Worm (Caenorhabditis elegans): Measurements from ENCODE around the gene T26C12.2.

The T26C12.2 gene

ce11 chrIV:3293800-3294493 lies 28.4 kb upstream of the T26C12.2 start:
- TF ChIP-seq W03F9.2 (tag; optimal IDR thresholded peaks at IDR 0.05) (no peak), him-1 (tag; optimal IDR thresholded peaks at IDR 0.05) (no peak), dao-5 (tag; optimal IDR thresholded peaks at IDR 0.05) (no peak)

DNA sequence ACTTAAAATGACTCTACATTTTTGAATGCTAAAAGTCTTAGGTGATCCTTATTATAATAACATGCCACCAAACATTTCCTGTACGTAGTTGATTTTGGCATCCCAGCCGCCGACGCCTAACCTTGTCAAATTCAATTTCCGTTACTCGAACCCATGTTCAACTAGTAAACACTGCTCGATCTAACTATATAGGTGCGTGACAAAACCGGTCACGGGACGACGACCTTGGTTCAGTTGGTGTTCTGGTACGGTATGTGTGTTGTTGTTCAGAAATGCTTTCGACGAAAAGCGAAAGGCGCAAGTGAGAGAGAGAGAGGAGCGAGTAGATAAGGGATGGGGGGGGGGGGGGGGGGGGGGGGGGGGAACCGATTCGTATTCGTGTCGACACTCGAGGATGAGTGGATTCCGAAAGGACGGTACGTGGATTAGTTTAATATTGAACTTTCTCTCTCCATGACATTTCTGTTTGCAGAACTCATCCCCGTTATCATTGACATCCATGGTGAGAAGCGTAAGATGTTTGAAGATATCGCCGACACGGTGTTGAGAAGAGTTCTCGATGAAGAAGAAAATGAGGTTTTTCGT lies 26.5 kb upstream of the T26C12.2 start, which contains the start of gene W08E12.8:
Gene W08E12.8 (plus strand): TSS at position 395 of the 585 bp plus-strand sequence.
- no peak for TF ChIP-seq dao-5 (tag; optimal IDR thresholded peaks at IDR 0.05)
- TF ChIP-seq him-1 (tag; optimal IDR thresholded peaks at IDR 0.05), result no peak
- TF ChIP-seq W03F9.2 (tag; optimal IDR thresholded peaks at IDR 0.05), result no peak

ce11 chrIV:3289237-3289636 lies 23.7 kb upstream of the T26C12.2 start, which contains the start of gene gcy-23:
Gene gcy-23, minus strand, starts transcription at chrIV:3289337.
- TF ChIP-seq W03F9.2 (tag; optimal IDR thresholded peaks at IDR 0.05) (no peak), dao-5 (tag; optimal IDR thresholded peaks at IDR 0.05) (no peak), him-1 (tag; optimal IDR thresholded peaks at IDR 0.05) (no peak)

DNA sequence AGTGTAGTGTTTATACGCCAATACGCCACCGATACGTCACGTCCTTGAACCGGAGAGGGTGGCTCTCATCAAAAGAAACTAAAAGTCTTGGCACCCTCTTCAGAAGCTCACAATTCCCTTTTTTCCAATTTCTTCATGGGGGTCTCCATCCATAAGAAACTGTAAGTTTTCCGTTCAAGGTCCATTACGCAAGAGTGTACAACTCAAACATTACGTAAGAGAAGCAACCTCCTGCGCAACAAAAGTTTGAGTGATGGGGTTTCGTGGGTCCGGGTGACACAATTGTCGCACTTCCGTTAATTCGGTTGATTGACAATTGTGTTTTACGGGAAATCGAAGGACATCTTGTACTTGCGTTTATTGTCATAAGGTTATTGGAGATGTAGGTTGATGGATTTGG lies 13.3 kb upstream of the T26C12.2 start:
- no peak for TF ChIP-seq dao-5 (tag; optimal IDR thresholded peaks at IDR 0.05)
- no peak for TF ChIP-seq W03F9.2 (tag; optimal IDR thresholded peaks at IDR 0.05)
- TF ChIP-seq him-1 (tag; optimal IDR thresholded peaks at IDR 0.05), result no peak

- TF ChIP-seq dao-5 (tag; optimal IDR thresholded peaks at IDR 0.05), result no peak
- TF ChIP-seq W03F9.2 (tag; optimal IDR thresholded peaks at IDR 0.05), result no peak
- TF ChIP-seq him-1 (tag; optimal IDR thresholded peaks at IDR 0.05), result no peak
These were observed 7.7 kb upstream of the T26C12.2 start, which contains the start of gene T26C12.3 for ce11 chrIV:3273295-3273694. Gene T26C12.3, minus strand, starts transcription at chrIV:3273395.

ce11 chrIV:3271342-3271741 lies 5.8 kb upstream of the T26C12.2 start:
- TF ChIP-seq him-1 (tag; optimal IDR thresholded peaks at IDR 0.05), result no peak
- TF ChIP-seq W03F9.2 (tag; optimal IDR thresholded peaks at IDR 0.05), result no peak
- no peak for TF ChIP-seq dao-5 (tag; optimal IDR thresholded peaks at IDR 0.05)

DNA sequence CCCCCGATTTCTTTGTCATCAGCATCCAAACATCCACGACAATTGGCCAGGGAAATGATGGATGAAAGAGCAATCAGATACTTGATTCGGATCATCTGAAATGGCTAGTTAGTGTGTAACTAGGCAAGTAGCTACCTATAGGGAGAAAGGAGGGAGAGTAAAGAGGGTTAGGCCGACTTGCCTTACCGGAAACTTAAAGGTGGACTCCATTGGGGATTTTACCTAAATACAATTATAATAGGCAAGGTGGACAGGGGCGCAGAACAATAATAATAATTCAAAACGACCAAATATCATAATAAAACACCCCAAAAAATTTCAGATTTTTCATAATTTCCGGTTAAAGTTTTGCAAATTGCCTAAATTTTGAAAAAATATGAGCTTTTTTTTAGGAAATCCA lies 2.0 kb upstream of the T26C12.2 start, which contains the start of gene clec-173:
Gene clec-173 (minus strand): TSS at position 101 of the 400 bp plus-strand sequence.
- TF ChIP-seq dao-5 (tag; optimal IDR thresholded peaks at IDR 0.05) (no peak), W03F9.2 (tag; optimal IDR thresholded peaks at IDR 0.05) (no peak), him-1 (tag; optimal IDR thresholded peaks at IDR 0.05) (no peak)

DNA sequence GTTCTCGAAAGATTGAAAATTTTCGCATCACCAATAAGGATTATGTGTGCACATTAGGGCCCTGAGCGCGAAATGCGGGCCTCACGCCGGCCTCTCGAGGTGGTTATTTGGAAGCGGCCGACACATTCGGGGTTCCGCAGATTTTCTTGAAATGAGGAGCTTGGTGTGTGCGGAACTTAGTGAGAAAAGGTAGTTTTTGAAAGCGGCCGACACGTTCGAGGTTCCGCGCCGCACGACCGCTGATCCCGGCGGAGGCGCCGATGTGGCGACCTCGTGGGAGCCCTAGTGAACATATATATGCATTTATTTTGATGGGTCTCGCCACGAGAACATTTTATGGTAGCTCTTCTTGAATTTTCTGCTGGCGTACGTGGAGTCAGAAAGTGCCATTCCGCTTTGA lies 1.3 kb upstream of the T26C12.2 start:
- TF ChIP-seq him-1 (tag; optimal IDR thresholded peaks at IDR 0.05) (no peak), W03F9.2 (tag; optimal IDR thresholded peaks at IDR 0.05) (no peak), dao-5 (tag; optimal IDR thresholded peaks at IDR 0.05) (no peak)

ce11 chrIV:3261761-3262160 lies 3.8 kb downstream of the T26C12.2 start:
- no peak for TF ChIP-seq him-1 (tag; optimal IDR thresholded peaks at IDR 0.05)
- TF ChIP-seq W03F9.2 (tag; optimal IDR thresholded peaks at IDR 0.05), result no peak
- no peak for TF ChIP-seq dao-5 (tag; optimal IDR thresholded peaks at IDR 0.05)

ce11 chrIV:3260216-3260615 lies 5.3 kb downstream of the T26C12.2 start:
- TF ChIP-seq W03F9.2 (tag; optimal IDR thresholded peaks at IDR 0.05), result no peak
- no peak for TF ChIP-seq him-1 (tag; optimal IDR thresholded peaks at IDR 0.05)
- no peak for TF ChIP-seq dao-5 (tag; optimal IDR thresholded peaks at IDR 0.05)

- TF ChIP-seq him-1 (tag; optimal IDR thresholded peaks at IDR 0.05) (no peak), W03F9.2 (tag; optimal IDR thresholded peaks at IDR 0.05) (no peak), dao-5 (tag; optimal IDR thresholded peaks at IDR 0.05) (no peak)
These were observed 7.0 kb downstream of the T26C12.2 start, which contains the start of gene T26C12.1 for ce11 chrIV:3258528-3258927. Gene T26C12.1, plus strand, starts transcription at chrIV:3258910.

- TF ChIP-seq dao-5 (tag; optimal IDR thresholded peaks at IDR 0.05) (no peak), him-1 (tag; optimal IDR thresholded peaks at IDR 0.05) (no peak), W03F9.2 (tag; optimal IDR thresholded peaks at IDR 0.05) (no peak)
These were observed 8.7 kb downstream of the T26C12.2 start for ce11 chrIV:3256866-3257265.

DNA sequence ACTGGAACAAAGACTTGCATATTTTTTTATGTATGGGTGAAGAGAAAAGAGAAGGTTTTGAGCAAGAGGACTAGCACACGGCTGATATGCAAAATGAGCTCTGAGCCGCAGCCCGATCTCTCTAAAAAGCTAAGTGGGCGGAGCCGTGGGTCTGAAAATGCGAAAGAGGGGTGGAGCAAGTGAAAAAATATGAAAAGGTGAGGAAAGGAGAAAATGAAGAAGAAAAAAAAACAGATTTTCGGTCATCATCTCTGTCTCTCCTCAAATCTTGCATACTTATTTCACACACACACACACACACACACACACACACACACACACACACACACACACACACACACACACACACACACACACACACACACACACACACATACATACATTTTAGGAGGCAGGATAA lies 11.1 kb downstream of the T26C12.2 start, which contains the start of gene dmd-9:
Gene dmd-9 (minus strand): TSS at position 101 of the 400 bp plus-strand sequence.
- TF ChIP-seq him-1 (tag; optimal IDR thresholded peaks at IDR 0.05) (no peak), dao-5 (tag; optimal IDR thresholded peaks at IDR 0.05) (no peak), W03F9.2 (tag; optimal IDR thresholded peaks at IDR 0.05) (no peak)

ce11 chrIV:3252047-3252446 lies 13.5 kb downstream of the T26C12.2 start:
- TF ChIP-seq him-1 (tag; optimal IDR thresholded peaks at IDR 0.05), result no peak
- TF ChIP-seq dao-5 (tag; optimal IDR thresholded peaks at IDR 0.05), result no peak
- TF ChIP-seq W03F9.2 (tag; optimal IDR thresholded peaks at IDR 0.05), result no peak

Measured in whole organism, L4/young adult.